Worm (Caenorhabditis elegans) whole organism, L1 larva: ENCODE results near the gene M163.21.

Experiments
- aha-1 ChIP-seq: fragments of 150-350 bp; optimal IDR thresholded peaks from 2 replicates; lab custom pipeline; 2014; ENCODE audit warnings: missing biosample characterization, missing genetic modification characterization
- ceh-82 ChIP-seq, 3 experiments: fragments of 150-350 bp in 1 of 3; sonication (generic microtip) in 2 of 3; optimal IDR thresholded peaks; 2 replicates each; lab custom pipeline; 2014 to 2017; ENCODE audit warnings: missing biosample characterization in 3 of 3, missing genetic modification characterization in 3 of 3
- elt-3 ChIP-seq, 6 experiments: fragments of 150-350 bp in 1 of 6; sonication (generic microtip); optimal IDR thresholded peaks; 2 replicates each; lab custom pipeline; 2017 to 2018; ENCODE audit warnings: missing biosample characterization in 6 of 6, missing genetic modification characterization in 6 of 6, inconsistent platforms in 1 of 6
- jun-1 ChIP-seq: fragments of 150-350 bp; optimal IDR thresholded peaks from 2 replicates; lab custom pipeline; 2014; ENCODE audit warnings: missing biosample characterization, missing genetic modification reagents, missing genetic modification characterization
- lin-39 ChIP-seq: fragments of 150-350 bp; optimal IDR thresholded peaks from 2 replicates; lab custom pipeline; 2014; ENCODE audit warnings: missing biosample characterization, missing genetic modification reagents, missing genetic modification characterization
- lsy-2 ChIP-seq, 2 experiments: fragments of 150-350 bp; optimal IDR thresholded peaks; 2 replicates each; lab custom pipeline; 2014; ENCODE audit warnings: missing biosample characterization in 2 of 2, missing genetic modification characterization in 2 of 2
- mep-1 ChIP-seq: fragments of 150-350 bp; optimal IDR thresholded peaks from 2 replicates; lab custom pipeline; 2014; ENCODE audit warnings: missing biosample characterization, missing genetic modification characterization
- nhr-28 ChIP-seq: fragments of 150-350 bp; optimal IDR thresholded peaks from 2 replicates; lab custom pipeline; 2014; ENCODE audit warnings: missing biosample characterization, missing genetic modification characterization
- pqm-1 ChIP-seq: sonication (generic microtip); optimal IDR thresholded peaks from 3 replicates; lab custom pipeline; 2017; ENCODE audit warnings: missing biosample characterization, missing genetic modification characterization
- skn-1 ChIP-seq: fragments of 150-350 bp; optimal IDR thresholded peaks from 2 replicates; lab custom pipeline; 2014; ENCODE audit warnings: missing biosample characterization, missing genetic modification characterization
- unc-86 ChIP-seq: sonication (generic microtip); optimal IDR thresholded peaks from 2 replicates; lab custom pipeline; 2016; ENCODE audit warnings: missing genetic modification characterization, missing compliant biosample characterization
- ztf-11 ChIP-seq, 2 experiments: sonication (generic microtip); optimal IDR thresholded peaks; 2 replicates each; lab custom pipeline; 2016 to 2017; ENCODE audit warnings: missing genetic modification characterization in 2 of 2, missing biosample characterization in 1 of 2, missing compliant biosample characterization in 1 of 2

ce11 chrX:14447498-14447897, 19.1 kb upstream of the M163.21 start:
- no peak for TF ChIP-seq nhr-28 (tag; lab: Kevin White, UChicago)
- no peak for TF ChIP-seq aha-1 (tag; lab: Kevin White, UChicago)
- no peak for TF ChIP-seq ztf-11 (tag; optimal IDR thresholded peaks at IDR 0.05; lab: Kevin White, UChicago)
- no peak for TF ChIP-seq jun-1 (tag; lab: Kevin White, UChicago)
- TF ChIP-seq pqm-1 (tag; lab: Kevin White, UChicago): no peak
- no peak for TF ChIP-seq lin-39
- TF ChIP-seq skn-1 (tag; lab: Kevin White, UChicago): no peak
- no peak for TF ChIP-seq ceh-82 (tag; optimal IDR thresholded peaks at IDR 0.05; lab: Kevin White, UChicago)
- TF ChIP-seq lsy-2 (tag; optimal IDR thresholded peaks at IDR 0.05; lab: Kevin White, UChicago): no peak
- no peak for TF ChIP-seq mep-1
- TF ChIP-seq unc-86: no peak
- no peak for TF ChIP-seq elt-3 (tag; optimal IDR thresholded peaks at IDR 0.05; lab: Kevin White, UChicago)
